Worm (Caenorhabditis elegans): ENCODE measurements around the gene C10A4.10.

- no peak for TF ChIP-seq F55B11.4 (tag; optimal IDR thresholded peaks at IDR 0.05; ENCODE audit: borderline replicate concordance, insufficient read depth)
- no peak for TF ChIP-seq nhr-80 (tag; optimal IDR thresholded peaks at IDR 0.05)
- TF ChIP-seq F33H1.4 (GFP tag; IDR thresholded peaks at IDR 0.05), result no peak
- no peak for TF ChIP-seq atf-7 (tag; optimal IDR thresholded peaks at IDR 0.05)
- TF ChIP-seq F49E8.2 (tag; optimal IDR thresholded peaks at IDR 0.05; ENCODE audit: insufficient read depth), result no peak
- no peak for TF ChIP-seq ztf-25 (GFP tag; IDR thresholded peaks at IDR 0.05)
- TF ChIP-seq die-1 (tag; optimal IDR thresholded peaks at IDR 0.05), result no peak
- TF ChIP-seq Y53G8AR.9 (GFP tag; conservative IDR thresholded peaks at IDR 0.05), result no peak
- TF ChIP-seq egrh-3 (GFP tag; IDR thresholded peaks at IDR 0.05), result no peak
- no peak for TF ChIP-seq sptf-2 (GFP tag; optimal IDR thresholded peaks at IDR 0.05)
- no peak for TF ChIP-seq snpc-4 (GFP tag; optimal IDR thresholded peaks at IDR 0.05)
- no peak for TF ChIP-seq snpc-4 (tag; optimal IDR thresholded peaks at IDR 0.05)
These were observed 39.3 kb downstream of the C10A4.10 start, which contains the start of gene C01C10.2 for ce11 chrX:7437949-7438348.
